Fruit fly (Drosophila melanogaster): ENCODE measurements around the gene CG4928.

CG4928 gene

DNA sequence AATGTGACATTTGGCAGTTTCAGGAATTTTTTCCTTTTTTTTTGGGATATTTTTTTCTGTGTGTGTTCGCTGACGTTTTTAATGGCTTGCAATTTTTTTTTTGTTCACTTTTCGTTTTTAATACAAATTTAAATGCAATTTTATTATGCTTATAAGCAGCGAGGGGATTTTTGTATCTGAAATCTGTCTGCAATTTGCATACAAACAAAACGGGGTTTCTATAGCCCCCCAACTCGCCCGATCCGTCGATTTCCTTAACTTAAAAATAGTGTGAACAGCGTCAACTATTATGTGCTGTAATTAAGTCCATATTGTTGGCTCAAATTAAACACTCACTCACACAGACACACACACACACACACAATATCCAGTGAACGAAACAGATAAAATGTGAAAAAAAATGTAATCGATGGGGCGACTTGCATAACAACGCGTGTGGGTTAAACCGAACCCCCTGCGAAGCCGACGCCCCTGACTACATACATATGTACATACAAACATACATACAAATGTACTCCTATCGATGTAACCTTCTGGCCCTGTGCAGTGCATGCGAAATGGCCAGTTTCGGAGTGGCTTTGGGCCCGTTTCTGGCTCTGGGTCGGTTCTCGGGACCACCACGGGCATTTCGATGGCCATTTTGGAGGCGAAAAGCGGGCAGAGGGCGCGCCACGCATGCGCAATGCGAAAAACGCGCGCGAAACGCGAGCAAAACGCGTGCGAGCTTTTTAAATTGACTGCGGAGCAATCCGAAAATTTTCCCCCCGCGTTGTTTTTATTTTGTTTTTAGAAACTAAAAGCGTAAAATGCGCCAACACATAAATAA, 19.2 kb downstream of the CG4928 start:
- TF ChIP-seq kay (GFP tag; ENCODE audit: borderline replicate concordance) (peak; percentile 27), cic (GFP tag; optimal IDR thresholded peaks at IDR 0.05) (no peak), CG12768 (GFP tag; optimal IDR thresholded peaks at IDR 0.05) (no peak), Crg-1 (GFP tag; optimal IDR thresholded peaks at IDR 0.05) (no peak)

dm6 chrX:16932820-16933386, 19.9 kb downstream of the CG4928 start:
- TF ChIP-seq kay (GFP tag; ENCODE audit: borderline replicate concordance) (no peak), CG12768 (GFP tag; optimal IDR thresholded peaks at IDR 0.05) (no peak), ovo (GFP tag; optimal IDR thresholded peaks at IDR 0.05) (no peak), CG7101 (tag; optimal IDR thresholded peaks at IDR 0.05) (no peak), pad (GFP tag; optimal IDR thresholded peaks at IDR 0.05) (no peak), CG11617 (GFP tag; optimal IDR thresholded peaks at IDR 0.05) (no peak), CG7045 (GFP tag; optimal IDR thresholded peaks at IDR 0.05) (no peak), Clk (GFP tag; optimal IDR thresholded peaks at IDR 0.05) (no peak), toe (GFP tag; optimal IDR thresholded peaks at IDR 0.05) (no peak), Hr96 (GFP tag; optimal IDR thresholded peaks at IDR 0.05) (no peak)

DNA sequence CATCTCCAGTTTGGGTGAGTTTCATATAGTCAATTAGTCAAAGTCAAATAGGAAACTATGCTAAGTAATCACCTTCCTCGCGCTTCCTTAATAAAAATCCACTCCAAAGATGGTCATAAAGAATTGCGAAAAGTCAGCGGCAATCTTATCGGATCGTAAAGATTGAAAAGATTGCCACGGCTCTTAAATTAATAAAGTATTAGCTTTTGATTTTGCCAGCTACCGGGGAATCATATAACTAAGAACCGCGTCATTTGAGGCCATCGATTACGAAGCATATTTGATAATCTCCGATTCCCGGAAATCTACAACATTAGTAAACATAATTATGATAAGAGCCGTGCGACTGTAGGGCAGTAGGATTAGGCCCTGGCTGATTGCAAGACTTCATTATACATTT, 21.4 kb downstream of the CG4928 start:
- TF ChIP-seq CG33017 (tag; optimal IDR thresholded peaks at IDR 0.05) = no peak
- no peak for TF ChIP-seq CG5204 (GFP tag; optimal IDR thresholded peaks at IDR 0.05)
- no peak for TF ChIP-seq CG11617 (GFP tag; optimal IDR thresholded peaks at IDR 0.05)
- TF ChIP-seq Crg-1 (GFP tag; optimal IDR thresholded peaks at IDR 0.05) = no peak
- TF ChIP-seq Hr96 (GFP tag; optimal IDR thresholded peaks at IDR 0.05) = no peak
- no peak for TF ChIP-seq ovo (GFP tag; optimal IDR thresholded peaks at IDR 0.05)
- TF ChIP-seq CG7101 (tag; optimal IDR thresholded peaks at IDR 0.05) = no peak
- TF ChIP-seq Mnt (GFP tag; optimal IDR thresholded peaks at IDR 0.05) = no peak
- no peak for TF ChIP-seq kay (GFP tag; ENCODE audit: borderline replicate concordance)

- no peak for TF ChIP-seq CG11617 (GFP tag; optimal IDR thresholded peaks at IDR 0.05)
- TF ChIP-seq Clk (GFP tag; optimal IDR thresholded peaks at IDR 0.05) = no peak
- no peak for TF ChIP-seq tj (GFP tag; optimal IDR thresholded peaks at IDR 0.05)
- TF ChIP-seq ovo (GFP tag; optimal IDR thresholded peaks at IDR 0.05) = no peak
- TF ChIP-seq CG7045 (GFP tag; optimal IDR thresholded peaks at IDR 0.05) = no peak
- TF ChIP-seq CG1620 (GFP tag; optimal IDR thresholded peaks at IDR 0.05) = no peak
Observed at dm6 chrX:16936689-16937088, 23.7 kb downstream of the CG4928 start.

- no peak for TF ChIP-seq bab1 (GFP tag; optimal IDR thresholded peaks at IDR 0.05)
- no peak for TF ChIP-seq Clk (GFP tag; optimal IDR thresholded peaks at IDR 0.05)
- no peak for TF ChIP-seq CG12768 (GFP tag; optimal IDR thresholded peaks at IDR 0.05)
- no peak for TF ChIP-seq CG11617 (GFP tag; optimal IDR thresholded peaks at IDR 0.05)
- no peak for TF ChIP-seq CG14711 (tag; optimal IDR thresholded peaks at IDR 0.05)
- no peak for TF ChIP-seq CG1620 (GFP tag; optimal IDR thresholded peaks at IDR 0.05)
- no peak for TF ChIP-seq cic (GFP tag; optimal IDR thresholded peaks at IDR 0.05)
- TF ChIP-seq Hr96 (GFP tag; optimal IDR thresholded peaks at IDR 0.05) = no peak
- TF ChIP-seq kay (GFP tag; ENCODE audit: borderline replicate concordance) = no peak
- TF ChIP-seq CG7101 (tag; optimal IDR thresholded peaks at IDR 0.05) = no peak
- TF ChIP-seq CG7045 (GFP tag; optimal IDR thresholded peaks at IDR 0.05) = no peak
- no peak for TF ChIP-seq Mnt (GFP tag; optimal IDR thresholded peaks at IDR 0.05)
- no peak for TF ChIP-seq CG33017 (tag; optimal IDR thresholded peaks at IDR 0.05)
- TF ChIP-seq tj (GFP tag; optimal IDR thresholded peaks at IDR 0.05) = no peak
- no peak for TF ChIP-seq pad (GFP tag; optimal IDR thresholded peaks at IDR 0.05)
Observed at dm6 chrX:16940426-16941058, 27.6 kb downstream of the CG4928 start, which contains the start of gene wus. Gene wus (minus strand): TSS chrX:16940873.

DNA sequence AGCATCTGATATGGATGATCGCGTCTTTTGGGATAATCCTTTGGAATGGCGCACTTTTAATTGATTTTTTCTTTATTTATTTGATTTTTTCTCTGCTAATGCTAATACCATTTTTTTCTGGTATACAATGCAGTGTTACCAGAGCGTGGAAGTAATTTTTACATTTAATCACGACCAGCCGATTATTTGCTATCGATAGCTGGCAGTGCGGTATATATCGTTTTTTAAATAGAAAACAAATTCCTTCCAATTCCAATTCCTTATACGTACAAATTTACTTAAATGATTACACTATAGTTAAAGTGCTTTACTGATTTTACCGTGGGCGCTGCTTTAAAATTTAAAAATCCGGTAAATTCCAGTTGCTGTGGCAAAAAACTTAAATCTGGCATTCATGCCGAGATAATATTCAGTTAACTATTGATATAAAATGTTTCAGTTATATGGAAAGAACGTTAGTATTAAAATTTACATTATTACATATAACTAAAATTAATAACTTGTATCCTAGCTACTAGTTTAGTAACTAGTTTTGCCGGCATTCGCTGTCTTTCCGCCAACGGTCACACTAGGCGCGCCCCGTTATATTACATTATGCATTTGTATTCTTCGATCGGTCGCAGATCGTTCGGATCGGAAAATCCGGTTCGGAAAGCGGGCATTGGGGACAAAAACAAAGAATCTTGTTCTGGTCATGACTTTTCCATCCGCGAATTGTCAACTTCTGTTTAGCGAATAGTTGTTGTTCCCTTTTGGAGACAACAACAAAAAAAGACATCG, 29.9 kb downstream of the CG4928 start, which contains the start of the genes CG13001 and RhoGAP15B:
Gene CG13001, minus strand, starts transcription at position 137 of the 780 bp plus-strand sequence.
Gene RhoGAP15B, plus strand, starts transcription at position 556 of the 780 bp plus-strand sequence.
- TF ChIP-seq bab1 (GFP tag; optimal IDR thresholded peaks at IDR 0.05) (peak; percentile 54), Crg-1 (GFP tag; optimal IDR thresholded peaks at IDR 0.05) (peak; percentile 2), Mnt (GFP tag; optimal IDR thresholded peaks at IDR 0.05) (peak; percentile 39), ovo (GFP tag; optimal IDR thresholded peaks at IDR 0.05) (peak; percentile 92), CG12768 (GFP tag; optimal IDR thresholded peaks at IDR 0.05) (no peak), kay (GFP tag; ENCODE audit: borderline replicate concordance) (peak; percentile 86), CG11617 (GFP tag; optimal IDR thresholded peaks at IDR 0.05) (peak; percentile 5), tj (GFP tag; optimal IDR thresholded peaks at IDR 0.05) (no peak), Hr96 (GFP tag; optimal IDR thresholded peaks at IDR 0.05) (no peak)

All from whole organism, adult.